Fruit fly (Drosophila melanogaster): ENCODE data around the gene CG4360.

Gene CG4360

DNA sequence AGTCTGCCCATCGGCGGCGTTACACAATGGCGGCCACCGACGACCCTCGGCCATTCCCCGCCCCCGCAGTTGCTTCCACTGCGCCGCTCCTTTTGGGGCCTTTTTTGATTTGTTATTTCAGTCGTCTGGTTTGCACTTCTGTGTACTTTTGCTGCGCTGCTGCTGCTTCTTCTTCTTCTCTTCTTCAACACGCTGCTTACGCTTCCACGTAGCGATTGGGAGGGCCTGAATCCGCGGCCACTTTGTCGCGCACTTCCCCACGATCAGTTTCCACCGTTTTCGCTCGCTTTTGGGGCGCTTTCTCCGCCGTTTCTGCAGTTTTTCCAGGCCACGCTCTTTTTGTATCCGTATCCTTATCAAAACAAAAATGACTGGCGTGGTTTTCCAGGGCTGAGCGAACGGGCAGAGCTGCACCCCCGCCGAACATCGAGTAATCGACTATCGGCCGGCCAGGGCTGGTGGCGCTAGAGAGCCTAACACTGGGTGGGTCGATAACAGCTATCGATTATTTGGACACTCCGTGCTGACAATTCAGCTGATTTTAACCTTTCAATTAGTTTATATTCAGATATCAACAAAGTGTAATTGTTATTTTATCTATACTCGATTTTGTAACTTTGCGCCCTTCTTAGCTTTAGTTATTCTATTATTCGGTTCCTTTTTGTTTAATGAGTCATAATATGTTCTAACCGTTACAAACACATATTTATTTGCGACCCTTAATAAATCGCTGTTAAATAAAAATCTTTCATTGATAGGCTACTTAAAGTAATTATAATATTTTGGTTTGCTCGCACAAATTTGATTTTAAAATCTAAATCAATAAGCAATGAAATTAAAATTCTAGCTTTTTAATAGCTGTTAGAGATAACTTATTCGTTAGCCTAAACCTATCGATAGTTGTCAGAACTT lies at the start of gene CG4360, which contains the start of gene Sirt2 (continued):
- TF ChIP-seq CG11456 (GFP tag; IDR thresholded peaks at IDR 0.05) (peak; percentile 78; the same call in 2 of the 3 replicates), caup (GFP tag; optimal IDR thresholded peaks at IDR 0.05; ENCODE audit: severe bottlenecking) (peak; percentile 48), C15 (GFP tag; IDR thresholded peaks at IDR 0.05) (no peak), CG31441 (GFP tag; IDR thresholded peaks at IDR 0.05) (no peak), ac (GFP tag; optimal IDR thresholded peaks at IDR 0.05) (no peak), CG18619 (GFP tag; optimal IDR thresholded peaks at IDR 0.05) (peak; percentile 11), Bdp1 (GFP tag; optimal IDR thresholded peaks at IDR 0.05) (peak; percentile 42), NC2β (GFP tag; optimal IDR thresholded peaks at IDR 0.05) (peak; percentile 34), Asciz (GFP tag; optimal IDR thresholded peaks at IDR 0.05) (no peak), kay (GFP tag; optimal IDR thresholded peaks at IDR 0.05) (peak; percentile 58), CG17802 (tag; optimal IDR thresholded peaks at IDR 0.05) (no peak), CG16863 (GFP tag; optimal IDR thresholded peaks at IDR 0.05) (no peak), CG3847 (GFP tag; IDR thresholded peaks at IDR 0.05) (peak; percentile 51), CG9797 (GFP tag; optimal IDR thresholded peaks at IDR 0.05) (peak; percentile 22), H2.0 (GFP tag; IDR thresholded peaks at IDR 0.05) (peak; percentile 22; the same call in 1 of the 2 replicates), en (GFP tag; optimal IDR thresholded peaks at IDR 0.05) (no peak), CG6654 (GFP tag; optimal IDR thresholded peaks at IDR 0.05) (no peak), Dek (tag; optimal IDR thresholded peaks at IDR 0.05) (no peak), CG7556 (GFP tag; optimal IDR thresholded peaks at IDR 0.05) (no peak), fu2 (GFP tag; optimal IDR thresholded peaks at IDR 0.05) (peak; percentile 17), hkb (optimal IDR thresholded peaks at IDR 0.05) (no peak), hkb (GFP tag; IDR thresholded peaks at IDR 0.05) (no peak), sens-2 (GFP tag; IDR thresholded peaks at IDR 0.05) (no peak), vfl (GFP tag; optimal IDR thresholded peaks at IDR 0.05) (peak; percentile 3), CG7928 (GFP tag; optimal IDR thresholded peaks at IDR 0.05) (peak; percentile 99), CG10654 (GFP tag; optimal IDR thresholded peaks at IDR 0.05) (no peak), ind (GFP tag; optimal IDR thresholded peaks at IDR 0.05) (peak; percentile 34), so (GFP tag; IDR thresholded peaks at IDR 0.05) (no peak), CG2199 (GFP tag; IDR thresholded peaks at IDR 0.05) (no peak), tup (GFP tag; optimal IDR thresholded peaks at IDR 0.05) (no peak), CG12219 (GFP tag; optimal IDR thresholded peaks at IDR 0.05) (no peak), abd-A (tag; optimal IDR thresholded peaks at IDR 0.05) (no peak), GATAe (GFP tag; conservative IDR thresholded peaks at IDR 0.05) (no peak), CG8359 (GFP tag; optimal IDR thresholded peaks at IDR 0.05; ENCODE audit: borderline replicate concordance) (no peak), Stat92E (GFP tag; optimal IDR thresholded peaks at IDR 0.05) (no peak), hb (GFP tag; IDR thresholded peaks at IDR 0.05; ENCODE audit: partially characterized antibody) (peak; percentile 91), sob (GFP tag; IDR thresholded peaks at IDR 0.05) (peak; percentile 58), ttk (GFP tag; IDR thresholded peaks at IDR 0.05) (no peak), PHDP (tag; optimal IDR thresholded peaks at IDR 0.05) (peak; percentile 29), run (tag; optimal IDR thresholded peaks at IDR 0.05) (no peak), crol (GFP tag; IDR thresholded peaks at IDR 0.05) (peak; percentile 59; the same call in 1 of the 2 replicates), Sry-β (GFP tag; optimal IDR thresholded peaks at IDR 0.05) (peak; percentile 89), CG5180 (GFP tag; optimal IDR thresholded peaks at IDR 0.05) (no peak), fd96Cb (tag; optimal IDR thresholded peaks at IDR 0.05) (no peak), zfh2 (GFP tag; optimal IDR thresholded peaks at IDR 0.05) (peak; percentile 65), Dref (GFP tag; IDR thresholded peaks at IDR 0.05) (peak; percentile 100), CG4328 (GFP tag; optimal IDR thresholded peaks at IDR 0.05) (no peak), ro (GFP tag; IDR thresholded peaks at IDR 0.05) (no peak), CG34376 (GFP tag; optimal IDR thresholded peaks at IDR 0.05) (peak; percentile 15)

Measured in whole organism, embryonic.